Fruit fly (Drosophila melanogaster) whole organism, embryonic: ENCODE measurements around the gene PGAP2.

Source experiments
- Aef1 ChIP-seq: fragments of 200-800 bp; sonication (Bioruptor generic); IDR thresholded peaks from 3 replicates; pipeline ENCODE4 v1.3.6; 2022; ENCODE audit warnings: missing biosample characterization, missing genetic modification characterization
- BEAF-32 ChIP-seq: fragments of 200-800 bp; sonication (Bioruptor generic); optimal IDR thresholded peaks from 3 replicates; lab custom pipeline; 2017; ENCODE audit warnings: missing biosample characterization, missing genetic modification characterization, mild to moderate bottlenecking, moderate library complexity, missing genetic modification reagents
- CG10274 ChIP-seq: fragments of 200-800 bp; sonication (Bioruptor generic); optimal IDR thresholded peaks from 3 replicates; lab custom pipeline; 2017; ENCODE audit warnings: missing biosample characterization, mild to moderate bottlenecking, missing genetic modification characterization
- CG10462 ChIP-seq: fragments of 200-800 bp; sonication (Bioruptor generic); optimal IDR thresholded peaks from 2 replicates; lab custom pipeline; 2016; ENCODE audit warnings: missing biosample characterization, missing genetic modification characterization
- CG12071 ChIP-seq: fragments of 200-800 bp; sonication (Bioruptor generic); optimal IDR thresholded peaks from 3 replicates; lab custom pipeline; 2018; ENCODE audit warnings: missing biosample characterization, mild to moderate bottlenecking, missing genetic modification characterization
- CG12299 ChIP-seq: fragments of 200-800 bp; sonication (Bioruptor generic); optimal IDR thresholded peaks from 2 replicates; lab custom pipeline; 2018; ENCODE audit warnings: missing biosample characterization, mild to moderate bottlenecking, missing genetic modification characterization
- CG14860 ChIP-seq: fragments of 200-800 bp; sonication (Bioruptor generic); IDR thresholded peaks from 3 replicates; pipeline ENCODE4 v1.3.6; 2022; ENCODE audit warnings: missing biosample characterization, missing genetic modification characterization; ENCODE audit not compliant: partially characterized antibody
- CG15269 ChIP-seq: fragments of 200-800 bp; sonication (Bioruptor generic); optimal IDR thresholded peaks from 2 replicates; lab custom pipeline; 2018; ENCODE audit warnings: missing biosample characterization, mild to moderate bottlenecking, missing genetic modification characterization, moderate library complexity
- CG15479 ChIP-seq: fragments of 200-800 bp; sonication (Bioruptor generic); optimal IDR thresholded peaks from 3 replicates; lab custom pipeline; 2019; ENCODE audit warnings: missing biosample characterization, mild to moderate bottlenecking, missing genetic modification characterization, moderate library complexity
- CG1832 ChIP-seq: fragments of 200-800 bp; sonication (Bioruptor generic); optimal IDR thresholded peaks from 2 replicates; lab custom pipeline; 2017; ENCODE audit warnings: missing biosample characterization, mild to moderate bottlenecking, missing genetic modification characterization, inconsistent platforms
- CG2120 ChIP-seq: fragments of 200-800 bp; sonication (Bioruptor generic); optimal IDR thresholded peaks from 3 replicates; lab custom pipeline; 2016; ENCODE audit warnings: missing biosample characterization, missing genetic modification characterization
- CG2712 ChIP-seq: fragments of 200-800 bp; optimal IDR thresholded peaks from 3 replicates; lab custom pipeline; 2019; ENCODE audit warnings: missing biosample characterization, mild to moderate bottlenecking, missing genetic modification characterization, moderate library complexity
- CG3407 ChIP-seq: fragments of 200-800 bp; sonication (Bioruptor generic); optimal IDR thresholded peaks from 2 replicates; lab custom pipeline; 2018; ENCODE audit warnings: missing biosample characterization, mild to moderate bottlenecking, missing genetic modification characterization
- CG42726 ChIP-seq: fragments of 200-800 bp; sonication (Bioruptor generic); IDR thresholded peaks from 2 replicates; pipeline ENCODE4 v1.3.6; 2022; ENCODE audit warnings: missing biosample characterization, missing genetic modification characterization; ENCODE audit not compliant: partially characterized antibody
- CG4424 ChIP-seq: fragments of 200-800 bp; sonication (Bioruptor generic); optimal IDR thresholded peaks from 3 replicates; lab custom pipeline; 2016; ENCODE audit warnings: missing biosample characterization, missing genetic modification characterization
- CG4820 ChIP-seq: fragments of 200-800 bp; sonication (Bioruptor generic); optimal IDR thresholded peaks from 3 replicates; lab custom pipeline; 2016; ENCODE audit warnings: missing biosample characterization, missing genetic modification characterization
- CG6689 ChIP-seq: fragments of 200-800 bp; sonication (Bioruptor generic); IDR thresholded peaks from 2 replicates; pipeline ENCODE4 v1.3.6; 2022; ENCODE audit warnings: missing biosample characterization, missing genetic modification characterization
- CG8290 ChIP-seq, 3 experiments: fragments of 200-800 bp; sonication (Bioruptor generic); optimal IDR thresholded peaks; 2 replicates each; lab custom pipeline; 2016 to 2019; ENCODE audit warnings: missing biosample characterization in 3 of 3, missing genetic modification characterization in 3 of 3, mild to moderate bottlenecking in 2 of 3, moderate library complexity in 1 of 3
- CoRest ChIP-seq: fragments of 200-800 bp; sonication (Bioruptor generic); optimal IDR thresholded peaks from 3 replicates; lab custom pipeline; 2018; ENCODE audit warnings: missing biosample characterization, mild to moderate bottlenecking, missing genetic modification characterization, moderate library complexity
- D19B ChIP-seq: fragments of 200-800 bp; sonication (Bioruptor generic); optimal IDR thresholded peaks from 2 replicates; lab custom pipeline; 2017; ENCODE audit warnings: missing biosample characterization, mild to moderate bottlenecking, missing genetic modification characterization
- Hmr ChIP-seq: fragments of 200-800 bp; sonication (Bioruptor generic); optimal IDR thresholded peaks from 3 replicates; lab custom pipeline; 2017; ENCODE audit warnings: mild to moderate bottlenecking, missing biosample characterization, missing genetic modification reagents, missing genetic modification characterization
- Mad ChIP-seq: fragments of 200-800 bp; sonication (Bioruptor generic); optimal IDR thresholded peaks from 2 replicates; lab custom pipeline; 2016; ENCODE audit warnings: missing biosample characterization, missing genetic modification characterization
- Myb ChIP-seq: fragments of 200-800 bp; sonication (Bioruptor generic); optimal IDR thresholded peaks from 2 replicates; lab custom pipeline; 2016; ENCODE audit warnings: missing biosample characterization, missing genetic modification characterization
- NC2α ChIP-seq: fragments of 200-800 bp; sonication (Bioruptor generic); optimal IDR thresholded peaks from 2 replicates; lab custom pipeline; 2016; ENCODE audit warnings: missing biosample characterization, missing genetic modification characterization
- Nf-YC ChIP-seq: fragments of 200-800 bp; optimal IDR thresholded peaks from 3 replicates; lab custom pipeline; 2019; ENCODE audit warnings: missing biosample characterization, mild to moderate bottlenecking, missing genetic modification characterization, moderate library complexity
- Six4 ChIP-seq: fragments of 200-800 bp; sonication (Bioruptor generic); optimal IDR thresholded peaks from 2 replicates; lab custom pipeline; 2016; ENCODE audit warnings: missing biosample characterization, missing genetic modification characterization
- Tbp ChIP-seq: fragments of >200 bp; optimal IDR thresholded peaks from 2 replicates; lab custom pipeline; 2018; ENCODE audit warnings: missing biosample characterization, missing genetic modification characterization
- amos ChIP-seq: fragments of 200-800 bp; sonication (Bioruptor generic); IDR thresholded peaks from 2 replicates; pipeline ENCODE4 v1.3.6; 2022; ENCODE audit warnings: missing biosample characterization, missing genetic modification characterization; ENCODE audit not compliant: partially characterized antibody
- ara ChIP-seq: fragments of 200-800 bp; sonication (Bioruptor generic); IDR thresholded peaks from 2 replicates; pipeline ENCODE4 v1.3.6; 2022; ENCODE audit warnings: missing biosample characterization, missing genetic modification characterization
- chm ChIP-seq: fragments of 200-800 bp; sonication (Bioruptor generic); IDR thresholded peaks from 2 replicates; pipeline ENCODE4 v1.3.6; 2022; ENCODE audit warnings: missing biosample characterization, missing genetic modification characterization
- crol ChIP-seq: fragments of 200-800 bp; sonication (Bioruptor generic); IDR thresholded peaks from 2 replicates; pipeline ENCODE4 v1.3.6; 2022; ENCODE audit warnings: missing biosample characterization, missing genetic modification characterization
- da ChIP-seq: fragments of 200-800 bp; sonication (Bioruptor generic); optimal IDR thresholded peaks from 2 replicates; lab custom pipeline; 2016; ENCODE audit warnings: missing biosample characterization, missing genetic modification characterization
- ewg ChIP-seq: fragments of 200-800 bp; sonication (Bioruptor generic); optimal IDR thresholded peaks from 3 replicates; lab custom pipeline; 2017; ENCODE audit warnings: mild to moderate bottlenecking, missing biosample characterization, missing genetic modification reagents, missing genetic modification characterization
- eyg ChIP-seq: fragments of 200-800 bp; sonication (Bioruptor generic); optimal IDR thresholded peaks from 3 replicates; lab custom pipeline; 2016; ENCODE audit warnings: missing biosample characterization, missing genetic modification characterization
- gem ChIP-seq: fragments of 200-800 bp; sonication (Bioruptor generic); optimal IDR thresholded peaks from 2 replicates; lab custom pipeline; 2019; ENCODE audit warnings: missing biosample characterization, mild to moderate bottlenecking, missing genetic modification characterization, moderate library complexity
- grn ChIP-seq: fragments of 200-800 bp; sonication (Bioruptor generic); optimal IDR thresholded peaks from 3 replicates; lab custom pipeline; 2017; ENCODE audit warnings: missing biosample characterization, missing genetic modification characterization
- gro ChIP-seq: fragments of 200-800 bp; sonication (Bioruptor generic); optimal IDR thresholded peaks from 2 replicates; lab custom pipeline; 2016; ENCODE audit warnings: missing biosample characterization, missing genetic modification characterization
- h ChIP-seq: fragments of >200 bp; optimal IDR thresholded peaks from 2 replicates; lab custom pipeline; 2017
- her ChIP-seq: fragments of 200-800 bp; sonication (Bioruptor generic); optimal IDR thresholded peaks from 2 replicates; lab custom pipeline; 2016; ENCODE audit warnings: missing biosample characterization, missing genetic modification characterization
- hth ChIP-seq: fragments of >200 bp; optimal IDR thresholded peaks from 2 replicates; lab custom pipeline; 2017; ENCODE audit warnings: inconsistent platforms
- jumu ChIP-seq: fragments of 200-800 bp; sonication (Bioruptor generic); optimal IDR thresholded peaks from 3 replicates; lab custom pipeline; 2016; ENCODE audit warnings: missing biosample characterization, missing genetic modification characterization
- onecut ChIP-seq: fragments of 200-800 bp; sonication (Bioruptor generic); IDR thresholded peaks from 2 replicates; pipeline ENCODE4 v1.3.6; 2022; ENCODE audit warnings: missing biosample characterization, missing genetic modification characterization
- pnt ChIP-seq: fragments of 200-800 bp; sonication (Bioruptor generic); optimal IDR thresholded peaks from 3 replicates; lab custom pipeline; 2016; ENCODE audit warnings: missing biosample characterization, missing genetic modification characterization
- ro ChIP-seq: fragments of 200-800 bp; sonication (Bioruptor generic); IDR thresholded peaks from 2 replicates; pipeline ENCODE4 v1.3.6; 2022; ENCODE audit warnings: missing biosample characterization, missing genetic modification characterization
- sqz ChIP-seq: fragments of 200-800 bp; sonication (Bioruptor generic); optimal IDR thresholded peaks from 3 replicates; lab custom pipeline; 2018; ENCODE audit warnings: missing biosample characterization, mild to moderate bottlenecking, missing genetic modification characterization
- toy ChIP-seq: fragments of 200-800 bp; sonication (Bioruptor generic); IDR thresholded peaks from 2 replicates; pipeline ENCODE4 v1.3.6; 2022; ENCODE audit warnings: missing biosample characterization, missing genetic modification characterization
- ttk ChIP-seq: fragments of 200-800 bp; sonication (Bioruptor generic); IDR thresholded peaks from 2 replicates; pipeline ENCODE4 v2.1.2; 2022; ENCODE audit warnings: missing biosample characterization, missing genetic modification characterization
- unc-4 ChIP-seq: fragments of 200-800 bp; sonication (Bioruptor generic); IDR thresholded peaks from 2 replicates; pipeline ENCODE4 v1.3.6; 2022; ENCODE audit warnings: missing biosample characterization, missing genetic modification characterization; ENCODE audit not compliant: partially characterized antibody
- vvl ChIP-seq: fragments of 200-800 bp; sonication (Bioruptor generic); IDR thresholded peaks from 2 replicates; pipeline ENCODE4 v1.3.6; 2022; ENCODE audit warnings: missing biosample characterization, missing genetic modification characterization
- z ChIP-seq: fragments of 200-800 bp; sonication (Bioruptor generic); IDR thresholded peaks from 3 replicates; pipeline ENCODE4 v1.3.6; 2022; ENCODE audit warnings: missing biosample characterization, missing genetic modification characterization
- zfh1 ChIP-seq: fragments of 200-800 bp; sonication (Bioruptor generic); IDR thresholded peaks from 3 replicates; pipeline ENCODE4 v1.3.6; 2022; ENCODE audit warnings: missing biosample characterization, missing genetic modification characterization

Gene PGAP2

dm6 chr2L:855052-855547 lies 35.8 kb upstream of the PGAP2 start, which contains the start of gene CG13949 (continued):
- peak; percentile 20; the same call in 1 of the 2 replicates for TF ChIP-seq toy (GFP tag; lab: Robert Waterston, UW)
- peak; percentile 49 for TF ChIP-seq CG8290 (GFP tag; optimal IDR thresholded peaks at IDR 0.05; lab: Kevin White, UChicago)
- peak in 1 of 2 experiments; percentile 80 for TF ChIP-seq CG8290 (tag; optimal IDR thresholded peaks at IDR 0.05; lab: Kevin White, UChicago)
- peak; percentile 0 for TF ChIP-seq Six4 (GFP tag; lab: Kevin White, UChicago)
- peak; percentile 58 for TF ChIP-seq her (GFP tag; lab: Kevin White, UChicago)
- peak; percentile 80 for TF ChIP-seq ttk
- TF ChIP-seq pnt (GFP tag; lab: Kevin White, UChicago), result peak; percentile 47
- peak; percentile 100 for TF ChIP-seq Myb (GFP tag; lab: Kevin White, UChicago)
- peak; percentile 77; the same call in 2 of the 3 replicates for TF ChIP-seq zfh1 (GFP tag; lab: Robert Waterston, UW)
- TF ChIP-seq CoRest (tag; lab: Kevin White, UChicago), result peak; percentile 84
- peak; percentile 31 for TF ChIP-seq CG12071
- no peak for TF ChIP-seq h (lab: Kevin White, UChicago)
- peak; percentile 87 for TF ChIP-seq CG10462 (GFP tag; lab: Kevin White, UChicago)
- TF ChIP-seq Tbp (GFP tag; lab: Kevin White, UChicago), result no peak
- TF ChIP-seq Nf-YC (tag; lab: Kevin White, UChicago), result peak; percentile 62
- peak; percentile 72 for TF ChIP-seq CG15269 (tag; lab: Kevin White, UChicago)
- peak; percentile 56; the same call in 1 of the 2 replicates for TF ChIP-seq chm
- TF ChIP-seq CG6689 (GFP tag; lab: Robert Waterston, UW), result peak; percentile 65
- TF ChIP-seq eyg (GFP tag; lab: Kevin White, UChicago), result no peak
- peak; percentile 88 for TF ChIP-seq vvl (GFP tag; lab: Robert Waterston, UW)
- no peak for TF ChIP-seq hth (lab: Kevin White, UChicago)
- peak; percentile 43 for TF ChIP-seq CG3407 (GFP tag; lab: Kevin White, UChicago)
- no peak for TF ChIP-seq sqz
- TF ChIP-seq NC2α (GFP tag; lab: Kevin White, UChicago), result no peak
- peak; percentile 28 for TF ChIP-seq jumu (GFP tag; lab: Kevin White, UChicago)
- TF ChIP-seq CG10274 (GFP tag; lab: Kevin White, UChicago), result no peak
- TF ChIP-seq gem, result peak; percentile 81
- peak; percentile 81 for TF ChIP-seq CG2120 (GFP tag; lab: Kevin White, UChicago)
- no peak for TF ChIP-seq crol
- TF ChIP-seq D19B (GFP tag; lab: Kevin White, UChicago), result no peak
- peak; percentile 79 for TF ChIP-seq gro (GFP tag; lab: Kevin White, UChicago)
- peak; percentile 82 for TF ChIP-seq Aef1 (GFP tag; lab: Robert Waterston, UW)
- peak; percentile 44; the same call in 1 of the 2 replicates for TF ChIP-seq unc-4 (GFP tag; lab: Robert Waterston, UW)
- peak; percentile 44 for TF ChIP-seq CG4424 (GFP tag; lab: Kevin White, UChicago)
- TF ChIP-seq, all 482 proteins: peak for 321

- no peak for TF ChIP-seq z (GFP tag; lab: Robert Waterston, UW)
- TF ChIP-seq onecut (GFP tag; lab: Robert Waterston, UW), result peak; percentile 68; the same call in 1 of the 2 replicates
- TF ChIP-seq da (GFP tag; lab: Kevin White, UChicago), result no peak
- TF ChIP-seq ewg (GFP tag; lab: Kevin White, UChicago), result peak; percentile 31
- TF ChIP-seq CG42726, result peak; percentile 64; the same call in 1 of the 2 replicates
- TF ChIP-seq CG15479 (GFP tag; lab: Kevin White, UChicago), result peak; percentile 62
- TF ChIP-seq ro (GFP tag; lab: Robert Waterston, UW), result no peak
- peak; percentile 43 for TF ChIP-seq BEAF-32 (GFP tag; lab: Kevin White, UChicago)
- peak; percentile 35 for TF ChIP-seq Mad (GFP tag; lab: Kevin White, UChicago)
- TF ChIP-seq CG4820 (GFP tag; lab: Kevin White, UChicago), result no peak
- peak; percentile 72 for TF ChIP-seq Hmr (GFP tag; lab: Kevin White, UChicago)
- no peak for TF ChIP-seq CG12299
- no peak for TF ChIP-seq CG1832 (GFP tag; lab: Kevin White, UChicago)
- TF ChIP-seq gem, result peak; percentile 52
- no peak for TF ChIP-seq CG14860
- peak; percentile 43 for TF ChIP-seq CG2712 (tag; lab: Kevin White, UChicago)
- peak; percentile 22 for TF ChIP-seq grn (GFP tag; lab: Kevin White, UChicago)
- peak; percentile 36; the same call in 1 of the 2 replicates for TF ChIP-seq amos
- TF ChIP-seq ara (GFP tag; lab: Robert Waterston, UW), result peak; percentile 63; the same call in 1 of the 2 replicates
Measured at dm6 chr2L:852647-853111, 33.4 kb upstream of the PGAP2 start, which contains the start of the genes CG4291 and kraken. Gene CG4291 (minus strand): TSS chr2L:852730. Gene kraken (plus strand): TSS chr2L:852768.
